Worm (Caenorhabditis elegans) whole organism, L4 larva: ENCODE results near the gene mrpl-40.

ENCODE experiments used
- D1046.2 ChIP-seq: fragments of 200-800 bp; sonication (Bioruptor generic); IDR thresholded peaks from 2 replicates; pipeline ENCODE4 v1.3.6; 2022; ENCODE audit warnings: missing genetic modification characterization, missing compliant biosample characterization
- F10B5.3 ChIP-seq: sonication (generic microtip); optimal IDR thresholded peaks from 2 replicates; lab custom pipeline; 2016; ENCODE audit warnings: mild to moderate bottlenecking, missing genetic modification characterization, missing compliant biosample characterization
- F26F4.8 ChIP-seq: fragments of 200-800 bp; sonication (Bioruptor generic); conservative IDR thresholded peaks from 2 replicates; pipeline ENCODE4 v1.3.6; 2022; ENCODE audit warnings: missing genetic modification characterization, missing compliant biosample characterization
- R02D3.7 ChIP-seq: fragments of 150-350 bp; sonication (generic microtip); optimal IDR thresholded peaks from 3 replicates; lab custom pipeline; 2014; ENCODE audit warnings: missing biosample characterization, missing genetic modification characterization
- T20F7.1 ChIP-seq: fragments of 200-800 bp; sonication (Bioruptor generic); optimal IDR thresholded peaks from 2 replicates; lab custom pipeline; 2018; ENCODE audit warnings: mild to moderate bottlenecking, missing genetic modification characterization, missing compliant biosample characterization
- Y5F2A.4 ChIP-seq: fragments of 200-800 bp; sonication (Bioruptor generic); optimal IDR thresholded peaks from 2 replicates; lab custom pipeline; 2018; ENCODE audit warnings: mild to moderate bottlenecking, missing genetic modification characterization, missing compliant biosample characterization
- aly-2 ChIP-seq: sonication (generic microtip); optimal IDR thresholded peaks from 2 replicates; lab custom pipeline; 2018; ENCODE audit warnings: missing biosample characterization, missing genetic modification characterization
- arid-1 ChIP-seq: fragments of 200-800 bp; sonication (Bioruptor generic); conservative IDR thresholded peaks from 2 replicates; pipeline ENCODE4 v1.3.6; 2022; ENCODE audit warnings: missing genetic modification reagents, missing genetic modification characterization, missing compliant biosample characterization
- ceh-20 ChIP-seq: fragments of 200-800 bp; sonication (Bioruptor generic); IDR thresholded peaks from 2 replicates; pipeline ENCODE4 v1.3.6; 2022; ENCODE audit warnings: missing genetic modification reagents, missing genetic modification characterization, missing compliant biosample characterization
- ceh-44 ChIP-seq: fragments of 200-800 bp; sonication (Bioruptor generic); IDR thresholded peaks from 2 replicates; pipeline ENCODE4 v1.3.6; 2022; ENCODE audit warnings: missing genetic modification reagents, missing genetic modification characterization, missing compliant biosample characterization
- ceh-62 ChIP-seq: sonication (generic microtip); optimal IDR thresholded peaks from 2 replicates; lab custom pipeline; 2017; ENCODE audit warnings: missing biosample characterization, missing genetic modification characterization
- ces-1 ChIP-seq: fragments of 150-350 bp; sonication (generic microtip); optimal IDR thresholded peaks from 4 replicates; lab custom pipeline; 2014; ENCODE audit warnings: missing biosample characterization, missing genetic modification reagents, missing genetic modification characterization
- cey-2 ChIP-seq: sonication (generic microtip); optimal IDR thresholded peaks from 3 replicates; lab custom pipeline; 2017; ENCODE audit warnings: missing genetic modification characterization, mild to moderate bottlenecking, missing compliant biosample characterization, antibody characterized with exemption, borderline replicate concordance; ENCODE audit not compliant: insufficient read depth
- ctbp-1 ChIP-seq: fragments of 200-800 bp; sonication (Bioruptor generic); IDR thresholded peaks from 2 replicates; pipeline ENCODE4 v1.3.6; 2022; ENCODE audit warnings: missing genetic modification reagents, missing genetic modification characterization, missing compliant biosample characterization
- daf-19 ChIP-seq: fragments of 200-800 bp; sonication (Bioruptor generic); conservative IDR thresholded peaks from 2 replicates; pipeline ENCODE4 v1.3.6; 2022; ENCODE audit warnings: missing genetic modification characterization, missing compliant biosample characterization
- dmd-8 ChIP-seq: fragments of 200-800 bp; sonication (Bioruptor generic); IDR thresholded peaks from 2 replicates; pipeline ENCODE4 v1.3.6; 2022; ENCODE audit warnings: missing genetic modification characterization, missing compliant biosample characterization
- dpl-1 ChIP-seq: fragments of 150-350 bp; optimal IDR thresholded peaks from 2 replicates; lab custom pipeline; 2014; ENCODE audit warnings: missing biosample characterization, missing genetic modification reagents, missing genetic modification characterization
- duxl-1 ChIP-seq: sonication (generic microtip); optimal IDR thresholded peaks from 2 replicates; lab custom pipeline; 2016; ENCODE audit warnings: mild to moderate bottlenecking, missing genetic modification characterization, moderate library complexity, missing compliant biosample characterization; ENCODE audit not compliant: poor library complexity
- dve-1 ChIP-seq: sonication (generic microtip); optimal IDR thresholded peaks from 2 replicates; lab custom pipeline; 2017; ENCODE audit warnings: antibody characterized with exemption, mild to moderate bottlenecking, missing genetic modification characterization, missing compliant biosample characterization; ENCODE audit not compliant: insufficient read depth
- egl-27 ChIP-seq: sonication (generic microtip); optimal IDR thresholded peaks from 3 replicates; lab custom pipeline; 2017; ENCODE audit warnings: missing biosample characterization, missing genetic modification reagents, missing genetic modification characterization
- egl-43 ChIP-seq: fragments of 200-800 bp; sonication (Bioruptor generic); IDR thresholded peaks from 2 replicates; pipeline ENCODE4 v1.3.6; 2022; ENCODE audit warnings: missing genetic modification reagents, missing genetic modification characterization, missing compliant biosample characterization
- fos-1 ChIP-seq: fragments of 150-350 bp; optimal IDR thresholded peaks from 2 replicates; lab custom pipeline; 2014; ENCODE audit warnings: missing biosample characterization, missing genetic modification characterization
- gei-8 ChIP-seq: fragments of 200-800 bp; sonication (Bioruptor generic); optimal IDR thresholded peaks from 2 replicates; lab custom pipeline; 2018; ENCODE audit warnings: mild to moderate bottlenecking, missing genetic modification characterization, missing compliant biosample characterization
- hlh-11 ChIP-seq: fragments of 200-800 bp; sonication (Bioruptor generic); optimal IDR thresholded peaks from 2 replicates; lab custom pipeline; 2018; ENCODE audit warnings: mild to moderate bottlenecking, missing genetic modification characterization, missing compliant biosample characterization
- hlh-30 ChIP-seq: sonication (generic microtip); optimal IDR thresholded peaks from 2 replicates; lab custom pipeline; 2017; ENCODE audit warnings: antibody characterized with exemption, mild to moderate bottlenecking, missing genetic modification characterization, missing compliant biosample characterization; ENCODE audit not compliant: insufficient read depth
- hmg-1.1 ChIP-seq: fragments of 200-800 bp; sonication (Bioruptor generic); IDR thresholded peaks from 2 replicates; pipeline ENCODE4 v1.3.6; 2022; ENCODE audit warnings: missing genetic modification reagents, missing genetic modification characterization, missing compliant biosample characterization
- jun-1 ChIP-seq: fragments of 150-350 bp; optimal IDR thresholded peaks from 2 replicates; lab custom pipeline; 2014; ENCODE audit warnings: missing biosample characterization, missing genetic modification reagents, missing genetic modification characterization
- lim-7 ChIP-seq: fragments of 200-800 bp; sonication (Bioruptor generic); IDR thresholded peaks from 2 replicates; pipeline ENCODE4 v1.3.6; 2022; ENCODE audit warnings: missing genetic modification characterization, missing compliant biosample characterization
- lin-1 ChIP-seq: fragments of 200-800 bp; sonication (Bioruptor generic); IDR thresholded peaks from 2 replicates; pipeline ENCODE4 v1.3.6; 2022; ENCODE audit warnings: missing genetic modification reagents, missing genetic modification characterization, missing compliant biosample characterization
- lin-13 ChIP-seq: fragments of 150-350 bp; optimal IDR thresholded peaks from 2 replicates; lab custom pipeline; 2014; ENCODE audit warnings: missing biosample characterization, missing genetic modification reagents, missing genetic modification characterization
- lin-39 ChIP-seq: fragments of 150-350 bp; optimal IDR thresholded peaks from 2 replicates; lab custom pipeline; 2014; ENCODE audit warnings: missing biosample characterization, missing genetic modification reagents, missing genetic modification characterization
- lsy-2 ChIP-seq, 2 experiments: fragments of 150-350 bp in 1 of 2; sonication (generic microtip) in 1 of 2; optimal IDR thresholded peaks; 2 replicates each; lab custom pipeline; 2014 to 2017; ENCODE audit warnings: missing biosample characterization in 2 of 2, missing genetic modification characterization in 2 of 2
- madf-5 ChIP-seq, 2 experiments: fragments of 200-800 bp; sonication (Bioruptor generic); IDR thresholded peaks; 2 replicates each; pipeline ENCODE4 v1.3.6; 2022; ENCODE audit warnings: missing compliant biosample characterization in 2 of 2, missing genetic modification characterization in 2 of 2
- madf-9 ChIP-seq: fragments of 200-800 bp; sonication (Bioruptor generic); conservative IDR thresholded peaks from 2 replicates; pipeline ENCODE4 v1.3.6; 2022; ENCODE audit warnings: missing genetic modification reagents, missing genetic modification characterization, missing compliant biosample characterization
- mdl-1 ChIP-seq, 2 experiments: fragments of 150-350 bp in 1 of 2; sonication (generic microtip) in 1 of 2; optimal IDR thresholded peaks; 2 replicates each; lab custom pipeline; 2014 to 2017; ENCODE audit warnings: missing biosample characterization in 2 of 2, missing genetic modification characterization in 2 of 2
- mep-1 ChIP-seq: fragments of 150-350 bp; sonication (generic microtip); optimal IDR thresholded peaks from 3 replicates; lab custom pipeline; 2014; ENCODE audit warnings: missing biosample characterization, missing genetic modification characterization
- mxl-2 ChIP-seq: fragments of 200-800 bp; sonication (Bioruptor generic); conservative IDR thresholded peaks from 2 replicates; pipeline ENCODE4 v1.3.6; 2022; ENCODE audit warnings: missing genetic modification reagents, missing genetic modification characterization, missing compliant biosample characterization
- nhr-111 ChIP-seq: fragments of 200-800 bp; sonication (Bioruptor generic); optimal IDR thresholded peaks from 2 replicates; lab custom pipeline; 2018; ENCODE audit warnings: mild to moderate bottlenecking, missing genetic modification characterization, missing compliant biosample characterization
- nhr-28 ChIP-seq: fragments of 150-350 bp; optimal IDR thresholded peaks from 2 replicates; lab custom pipeline; 2014; ENCODE audit warnings: missing biosample characterization, missing genetic modification characterization
- nhr-76 ChIP-seq: fragments of 150-350 bp; optimal IDR thresholded peaks from 2 replicates; lab custom pipeline; 2014; ENCODE audit warnings: missing biosample characterization, missing genetic modification characterization
- nhr-77 ChIP-seq: fragments of 150-350 bp; optimal IDR thresholded peaks from 2 replicates; lab custom pipeline; 2014; ENCODE audit warnings: missing biosample characterization, missing genetic modification characterization
- pha-4 ChIP-seq, 2 experiments: fragments of 150-350 bp in 1 of 2; fragments of 200-800 bp in 1 of 2; sonication (Bioruptor generic) in 1 of 2; IDR thresholded peaks in 1 of 2; optimal IDR thresholded peaks in 1 of 2; 2 replicates each; pipeline versions ENCODE4 v1.3.6 to Lab custom; 2014 to 2022; ENCODE audit warnings: missing genetic modification characterization in 2 of 2, missing genetic modification reagents in 2 of 2, missing biosample characterization in 1 of 2, missing compliant biosample characterization in 1 of 2
- snpc-4 ChIP-seq: fragments of 150-350 bp; optimal IDR thresholded peaks from 2 replicates; lab custom pipeline; 2014; ENCODE audit warnings: missing biosample characterization, missing genetic modification characterization
- spr-1 ChIP-seq: sonication (generic microtip); optimal IDR thresholded peaks from 2 replicates; lab custom pipeline; 2016; ENCODE audit warnings: mild to moderate bottlenecking, missing genetic modification characterization, missing compliant biosample characterization
- tag-97 ChIP-seq: fragments of 200-800 bp; sonication (Bioruptor generic); IDR thresholded peaks from 2 replicates; pipeline ENCODE4 v1.3.6; 2022; ENCODE audit warnings: missing genetic modification characterization, missing compliant biosample characterization
- tra-1 ChIP-seq: fragments of 200-800 bp; sonication (Bioruptor generic); IDR thresholded peaks from 2 replicates; pipeline ENCODE4 v1.3.6; 2022; ENCODE audit warnings: missing genetic modification reagents, missing genetic modification characterization, missing compliant biosample characterization
- unc-39 ChIP-seq: sonication (generic microtip); optimal IDR thresholded peaks from 2 replicates; lab custom pipeline; 2017; ENCODE audit warnings: missing biosample characterization, missing genetic modification characterization
- zfp-2 ChIP-seq: sonication (generic microtip); optimal IDR thresholded peaks from 2 replicates; lab custom pipeline; 2016; ENCODE audit warnings: mild to moderate bottlenecking, missing genetic modification characterization, missing compliant biosample characterization
- zip-2 ChIP-seq: fragments of 150-350 bp; optimal IDR thresholded peaks from 2 replicates; lab custom pipeline; 2014; ENCODE audit warnings: missing biosample characterization, missing genetic modification characterization
- ztf-7 ChIP-seq: fragments of 150-350 bp; optimal IDR thresholded peaks from 2 replicates; lab custom pipeline; 2014; ENCODE audit warnings: missing biosample characterization, missing genetic modification characterization

Gene mrpl-40

ce11 chrIII:89155-89554 is 1.8 kb downstream of the mrpl-40 start (continued):
- TF ChIP-seq arid-1: peak; percentile 81
- TF ChIP-seq tra-1 (GFP tag; lab: Robert Waterston, UW): peak; percentile 48; the same call in 1 of the 2 replicates
- TF ChIP-seq ces-1 (GFP tag; lab: Kevin White, UChicago): no peak
- peak; percentile 84 for TF ChIP-seq duxl-1
- TF ChIP-seq cey-2 (tag; lab: Kevin White, UChicago): no peak
- TF ChIP-seq zip-2 (tag; lab: Kevin White, UChicago): peak; percentile 11
- TF ChIP-seq lin-13 (GFP tag; lab: Kevin White, UChicago): peak; percentile 55
- TF ChIP-seq madf-5 (GFP tag; IDR thresholded peaks at IDR 0.05; lab: Robert Waterston, UW): peak in 1 of 2 experiments; percentile 79; a peak in 2 of 4 replicates
- 0 out of 2 replicates have a peak, but pooled peaks have one; percentile 60 for TF ChIP-seq madf-9
- peak; percentile 44; the same call in 1 of the 2 replicates for TF ChIP-seq ctbp-1 (GFP tag; lab: Robert Waterston, UW)
- no peak for TF ChIP-seq nhr-111 (GFP tag; lab: Kevin White, UChicago)
- no peak for TF ChIP-seq snpc-4 (tag; lab: Kevin White, UChicago)
- TF ChIP-seq dve-1 (tag; lab: Kevin White, UChicago): peak; percentile 70
- TF ChIP-seq Y5F2A.4 (GFP tag; lab: Kevin White, UChicago): peak; percentile 50
- 0 out of 2 replicates have a peak, but pooled peaks have one; percentile 44 for TF ChIP-seq ceh-20
- peak; percentile 56 for TF ChIP-seq gei-8 (GFP tag; lab: Kevin White, UChicago)
- TF ChIP-seq tag-97 (GFP tag; lab: Robert Waterston, UW): no peak
- TF ChIP-seq lim-7 (GFP tag; lab: Robert Waterston, UW): peak; percentile 81
- TF ChIP-seq hmg-1.1 (GFP tag; lab: Robert Waterston, UW): peak; percentile 62
- no peak for TF ChIP-seq zfp-2 (tag; lab: Kevin White, UChicago)
- peak; percentile 60 for TF ChIP-seq hlh-30 (tag; lab: Kevin White, UChicago)
- peak; percentile 69 for TF ChIP-seq mep-1 (tag; lab: Kevin White, UChicago)
- TF ChIP-seq lin-1 (GFP tag; lab: Robert Waterston, UW): peak; percentile 47; the same call in 1 of the 2 replicates
- no peak for TF ChIP-seq mxl-2 (GFP tag; lab: Robert Waterston, UW)
- TF ChIP-seq ceh-62 (tag; lab: Kevin White, UChicago): no peak
- no peak for TF ChIP-seq mdl-1 (tag; optimal IDR thresholded peaks at IDR 0.05; lab: Kevin White, UChicago)
- no peak for TF ChIP-seq nhr-76 (tag; lab: Kevin White, UChicago)
- TF ChIP-seq spr-1: peak; percentile 26
- TF ChIP-seq unc-39 (tag; lab: Kevin White, UChicago): no peak
- TF ChIP-seq dmd-8: peak; percentile 80
- TF ChIP-seq daf-19 (GFP tag; lab: Robert Waterston, UW): 0 out of 2 replicates have a peak, but pooled peaks have one; percentile 65
- no peak for TF ChIP-seq aly-2 (tag; lab: Kevin White, UChicago)
- no peak for TF ChIP-seq F10B5.3 (tag; lab: Kevin White, UChicago)
- no peak for TF ChIP-seq egl-27 (tag; lab: Kevin White, UChicago)
- TF ChIP-seq ztf-7 (tag; lab: Kevin White, UChicago): peak; percentile 26
- TF ChIP-seq ceh-44 (GFP tag; lab: Robert Waterston, UW): peak; percentile 3; the same call in 1 of the 2 replicates
- TF ChIP-seq hlh-11 (tag; lab: Kevin White, UChicago): peak; percentile 49
- TF ChIP-seq nhr-28 (tag; lab: Kevin White, UChicago): no peak
- peak; percentile 66; the same call in 1 of the 2 replicates for TF ChIP-seq F26F4.8 (GFP tag; lab: Robert Waterston, UW)
- no peak for TF ChIP-seq lin-39 (tag; lab: Kevin White, UChicago)
- no peak for TF ChIP-seq R02D3.7 (tag; lab: Kevin White, UChicago)
- TF ChIP-seq D1046.2 (GFP tag; lab: Robert Waterston, UW): peak; percentile 62; the same call in 1 of the 2 replicates
- TF ChIP-seq lsy-2 (tag; optimal IDR thresholded peaks at IDR 0.05; lab: Kevin White, UChicago): peak in 1 of 2 experiments; percentile 68
- TF ChIP-seq egl-43 (GFP tag; lab: Robert Waterston, UW): peak; percentile 79; the same call in 1 of the 2 replicates
- TF ChIP-seq T20F7.1: peak; percentile 83
- TF ChIP-seq nhr-77 (tag; lab: Kevin White, UChicago): no peak
- TF ChIP-seq fos-1 (tag; lab: Kevin White, UChicago): no peak
- peak; percentile 87 for TF ChIP-seq pha-4 (GFP tag; IDR thresholded peaks at IDR 0.05; lab: Robert Waterston, UW)
- no peak for TF ChIP-seq pha-4 (tag; optimal IDR thresholded peaks at IDR 0.05; lab: Kevin White, UChicago)
- TF ChIP-seq jun-1 (tag; lab: Kevin White, UChicago): no peak
- peak; percentile 30 for TF ChIP-seq dpl-1 (GFP tag; lab: Kevin White, UChicago)
